Fruit fly (Drosophila melanogaster) whole organism, embryonic: ENCODE measurements around the gene CG46439.
A peak's percentile ranks its signal among the peaks of the same experiment; 100 is the strongest.

Experiments used
- ATbp ChIP-seq: fragments of 200-800 bp; sonication (Bioruptor generic); optimal IDR thresholded peaks from 2 replicates; lab custom pipeline; 2017; ENCODE audit warnings: missing biosample characterization, mild to moderate bottlenecking, missing genetic modification characterization, missing genetic modification reagents
- Atf-2 ChIP-seq: fragments of 200-800 bp; sonication (Bioruptor generic); optimal IDR thresholded peaks from 2 replicates; lab custom pipeline; 2016; ENCODE audit warnings: missing biosample characterization, missing genetic modification characterization
- Bdp1 ChIP-seq: fragments of 200-800 bp; sonication (Bioruptor generic); optimal IDR thresholded peaks from 3 replicates; lab custom pipeline; 2016; ENCODE audit warnings: missing biosample characterization, missing genetic modification characterization
- CG11723 ChIP-seq: fragments of 200-800 bp; sonication (Bioruptor generic); optimal IDR thresholded peaks from 2 replicates; lab custom pipeline; 2017; ENCODE audit warnings: missing biosample characterization, mild to moderate bottlenecking, missing genetic modification characterization
- CG12155 ChIP-seq: fragments of 200-800 bp; sonication (Bioruptor generic); optimal IDR thresholded peaks from 3 replicates; lab custom pipeline; 2016; ENCODE audit warnings: missing biosample characterization, missing genetic modification characterization
- CG13424 ChIP-seq: fragments of 200-800 bp; sonication (Bioruptor generic); optimal IDR thresholded peaks from 2 replicates; lab custom pipeline; 2019; ENCODE audit warnings: missing biosample characterization, mild to moderate bottlenecking, missing genetic modification characterization, moderate library complexity
- CG14710 ChIP-seq: fragments of 200-800 bp; sonication (Bioruptor generic); optimal IDR thresholded peaks from 3 replicates; lab custom pipeline; 2019; ENCODE audit warnings: missing biosample characterization, mild to moderate bottlenecking, missing genetic modification characterization, moderate library complexity
- CG1647 ChIP-seq: fragments of 200-800 bp; sonication (Bioruptor generic); optimal IDR thresholded peaks from 3 replicates; lab custom pipeline; 2016; ENCODE audit warnings: missing biosample characterization, missing genetic modification characterization
- CG16815 ChIP-seq: fragments of 200-800 bp; sonication (Bioruptor generic); optimal IDR thresholded peaks from 3 replicates; lab custom pipeline; 2017; ENCODE audit warnings: missing biosample characterization, mild to moderate bottlenecking, missing genetic modification characterization
- CG18619 ChIP-seq: fragments of 200-800 bp; sonication (Bioruptor generic); optimal IDR thresholded peaks from 3 replicates; lab custom pipeline; 2017; ENCODE audit warnings: missing biosample characterization, mild to moderate bottlenecking, missing genetic modification characterization
- CG2678 ChIP-seq: fragments of 200-800 bp; sonication (Bioruptor generic); optimal IDR thresholded peaks from 3 replicates; lab custom pipeline; 2019; ENCODE audit warnings: missing biosample characterization, mild to moderate bottlenecking, missing genetic modification characterization, moderate library complexity
- CG31224 ChIP-seq: fragments of 200-800 bp; sonication (Bioruptor generic); IDR thresholded peaks from 2 replicates; pipeline ENCODE4 v1.3.6; 2022; ENCODE audit warnings: missing biosample characterization, missing genetic modification characterization
- CG32772 ChIP-seq: fragments of 200-800 bp; sonication (Bioruptor generic); IDR thresholded peaks from 2 replicates; pipeline ENCODE4 v1.3.6; 2022; ENCODE audit warnings: missing biosample characterization, missing genetic modification characterization
- CG3281 ChIP-seq: fragments of 200-800 bp; sonication (Bioruptor generic); optimal IDR thresholded peaks from 3 replicates; lab custom pipeline; 2017; ENCODE audit warnings: missing biosample characterization, mild to moderate bottlenecking, missing genetic modification characterization
- CG33213 ChIP-seq: fragments of 200-800 bp; sonication (Bioruptor generic); optimal IDR thresholded peaks from 3 replicates; lab custom pipeline; 2016; ENCODE audit warnings: missing biosample characterization, missing genetic modification characterization
- CG34376 ChIP-seq: fragments of 200-800 bp; sonication (Bioruptor generic); optimal IDR thresholded peaks from 2 replicates; lab custom pipeline; 2018; ENCODE audit warnings: missing biosample characterization, mild to moderate bottlenecking, missing genetic modification characterization
- CG4404 ChIP-seq: fragments of 200-800 bp; sonication (Bioruptor generic); IDR thresholded peaks from 2 replicates; pipeline ENCODE4 v1.3.6; 2022; ENCODE audit warnings: missing biosample characterization, missing genetic modification characterization
- CG5180 ChIP-seq: fragments of 200-800 bp; sonication (Bioruptor generic); optimal IDR thresholded peaks from 3 replicates; lab custom pipeline; 2017; ENCODE audit warnings: missing biosample characterization, missing genetic modification characterization, mild to moderate bottlenecking, moderate library complexity, missing genetic modification reagents
- CG8089 ChIP-seq: fragments of 200-800 bp; sonication (Bioruptor generic); optimal IDR thresholded peaks from 3 replicates; lab custom pipeline; 2016; ENCODE audit warnings: missing biosample characterization, missing genetic modification characterization
- CG8765 ChIP-seq: fragments of 200-800 bp; sonication (Bioruptor generic); IDR thresholded peaks from 2 replicates; pipeline ENCODE4 v1.3.6; 2022; ENCODE audit warnings: missing biosample characterization, missing genetic modification characterization
- CG9437 ChIP-seq: fragments of 200-800 bp; sonication (Bioruptor generic); optimal IDR thresholded peaks from 2 replicates; lab custom pipeline; 2018; ENCODE audit warnings: missing biosample characterization, mild to moderate bottlenecking, missing genetic modification characterization
- Dek ChIP-seq: fragments of 200-800 bp; sonication (Bioruptor generic); optimal IDR thresholded peaks from 3 replicates; lab custom pipeline; 2019; ENCODE audit warnings: missing biosample characterization, mild to moderate bottlenecking, missing genetic modification characterization, moderate library complexity
- HmgD ChIP-seq: fragments of 200-800 bp; sonication (Bioruptor generic); optimal IDR thresholded peaks from 3 replicates; lab custom pipeline; 2016; ENCODE audit warnings: missing biosample characterization, missing genetic modification characterization
- MBD-R2 ChIP-seq: fragments of 200-800 bp; sonication (Bioruptor generic); IDR thresholded peaks from 2 replicates; pipeline ENCODE4 v1.3.6; 2022; ENCODE audit warnings: missing biosample characterization, missing genetic modification characterization
- NC2α ChIP-seq: fragments of 200-800 bp; sonication (Bioruptor generic); optimal IDR thresholded peaks from 2 replicates; lab custom pipeline; 2016; ENCODE audit warnings: missing biosample characterization, missing genetic modification characterization
- Sry-β ChIP-seq: fragments of 200-800 bp; sonication (Bioruptor generic); optimal IDR thresholded peaks from 2 replicates; lab custom pipeline; 2018; ENCODE audit warnings: missing biosample characterization, mild to moderate bottlenecking, missing genetic modification characterization, moderate library complexity
- Taf1 ChIP-seq: fragments of 200-800 bp; sonication (Bioruptor generic); IDR thresholded peaks from 2 replicates; pipeline ENCODE4 v1.3.6; 2022; ENCODE audit warnings: missing biosample characterization, missing genetic modification characterization
- ara ChIP-seq: fragments of 200-800 bp; sonication (Bioruptor generic); IDR thresholded peaks from 2 replicates; pipeline ENCODE4 v1.3.6; 2022; ENCODE audit warnings: missing biosample characterization, missing genetic modification characterization
- ash1 ChIP-seq: fragments of 200-800 bp; sonication (Bioruptor generic); optimal IDR thresholded peaks from 2 replicates; lab custom pipeline; 2018; ENCODE audit warnings: missing biosample characterization, mild to moderate bottlenecking, missing genetic modification characterization
- bigmax ChIP-seq: fragments of 200-800 bp; sonication (Bioruptor generic); optimal IDR thresholded peaks from 2 replicates; lab custom pipeline; 2018; ENCODE audit warnings: missing biosample characterization, mild to moderate bottlenecking, missing genetic modification characterization
- btn ChIP-seq: fragments of 200-800 bp; sonication (Bioruptor generic); optimal IDR thresholded peaks from 2 replicates; lab custom pipeline; 2016; ENCODE audit warnings: missing biosample characterization, missing genetic modification characterization
- cato ChIP-seq: fragments of 200-800 bp; sonication (Bioruptor generic); optimal IDR thresholded peaks from 2 replicates; lab custom pipeline; 2016; ENCODE audit warnings: missing biosample characterization, missing genetic modification characterization, borderline replicate concordance
- dmrt99B ChIP-seq: fragments of 200-800 bp; sonication (Bioruptor generic); optimal IDR thresholded peaks from 2 replicates; lab custom pipeline; 2018; ENCODE audit warnings: missing biosample characterization, mild to moderate bottlenecking, missing genetic modification characterization, moderate library complexity
- dysf ChIP-seq: fragments of 200-800 bp; sonication (Bioruptor generic); IDR thresholded peaks from 3 replicates; pipeline ENCODE4 v1.3.6; 2022; ENCODE audit warnings: missing biosample characterization, missing genetic modification characterization
- emc ChIP-seq: fragments of 200-800 bp; sonication (Bioruptor generic); optimal IDR thresholded peaks from 2 replicates; lab custom pipeline; 2016; ENCODE audit warnings: missing biosample characterization, missing genetic modification characterization
- exex ChIP-seq: fragments of 200-800 bp; sonication (Bioruptor generic); optimal IDR thresholded peaks from 4 replicates; lab custom pipeline; 2018; ENCODE audit warnings: missing biosample characterization, mild to moderate bottlenecking, missing genetic modification characterization, moderate library complexity
- fru ChIP-seq: fragments of >200 bp; optimal IDR thresholded peaks from 2 replicates; lab custom pipeline; 2017
- gro ChIP-seq: fragments of 200-800 bp; sonication (Bioruptor generic); optimal IDR thresholded peaks from 2 replicates; lab custom pipeline; 2016; ENCODE audit warnings: missing biosample characterization, missing genetic modification characterization
- hb ChIP-seq: fragments of 200-800 bp; sonication (Bioruptor generic); IDR thresholded peaks from 3 replicates; pipeline ENCODE4 v1.3.6; 2022; ENCODE audit warnings: missing biosample characterization, missing genetic modification characterization; ENCODE audit not compliant: partially characterized antibody
- hth ChIP-seq: fragments of >200 bp; optimal IDR thresholded peaks from 2 replicates; lab custom pipeline; 2017; ENCODE audit warnings: inconsistent platforms
- jumu ChIP-seq: fragments of 200-800 bp; sonication (Bioruptor generic); optimal IDR thresholded peaks from 3 replicates; lab custom pipeline; 2016; ENCODE audit warnings: missing biosample characterization, missing genetic modification characterization
- klu ChIP-seq: fragments of 200-800 bp; sonication (Bioruptor generic); IDR thresholded peaks from 2 replicates; pipeline ENCODE4 v1.3.6; 2022; ENCODE audit warnings: missing biosample characterization, missing genetic modification characterization
- mirr ChIP-seq: fragments of 200-800 bp; sonication (Bioruptor generic); optimal IDR thresholded peaks from 3 replicates; lab custom pipeline; 2018; ENCODE audit warnings: missing biosample characterization, mild to moderate bottlenecking, missing genetic modification characterization
- pita ChIP-seq: fragments of 200-800 bp; sonication (Bioruptor generic); optimal IDR thresholded peaks from 2 replicates; lab custom pipeline; 2017; ENCODE audit warnings: missing biosample characterization, mild to moderate bottlenecking, missing genetic modification characterization
- pros ChIP-seq: fragments of 200-800 bp; sonication (Bioruptor generic); optimal IDR thresholded peaks from 3 replicates; lab custom pipeline; 2019; ENCODE audit warnings: missing biosample characterization, mild to moderate bottlenecking, missing genetic modification characterization, moderate library complexity
- pzg ChIP-seq: fragments of 200-800 bp; sonication (Bioruptor generic); optimal IDR thresholded peaks from 3 replicates; lab custom pipeline; 2018; ENCODE audit warnings: missing biosample characterization, mild to moderate bottlenecking, missing genetic modification characterization, moderate library complexity
- run ChIP-seq: fragments of 200-800 bp; sonication (Bioruptor generic); optimal IDR thresholded peaks from 3 replicates; lab custom pipeline; 2018; ENCODE audit warnings: missing biosample characterization, mild to moderate bottlenecking, missing genetic modification characterization
- sima ChIP-seq: fragments of 200-800 bp; sonication (Bioruptor generic); optimal IDR thresholded peaks from 2 replicates; lab custom pipeline; 2016; ENCODE audit warnings: missing biosample characterization, missing genetic modification characterization
- tio ChIP-seq: fragments of 200-800 bp; sonication (Bioruptor generic); optimal IDR thresholded peaks from 2 replicates; lab custom pipeline; 2017; ENCODE audit warnings: missing biosample characterization, missing genetic modification characterization, inconsistent platforms
- trem ChIP-seq: fragments of 200-800 bp; optimal IDR thresholded peaks from 3 replicates; lab custom pipeline; 2019; ENCODE audit warnings: missing biosample characterization, mild to moderate bottlenecking, missing genetic modification characterization, moderate library complexity
- tx ChIP-seq: fragments of 200-800 bp; sonication (Bioruptor generic); optimal IDR thresholded peaks from 2 replicates; lab custom pipeline; 2016; ENCODE audit warnings: missing biosample characterization, missing genetic modification characterization
- vnd ChIP-seq: fragments of 200-800 bp; sonication (Bioruptor generic); IDR thresholded peaks from 3 replicates; pipeline ENCODE4 v1.3.6; 2022; ENCODE audit warnings: missing biosample characterization, missing genetic modification characterization; ENCODE audit not compliant: partially characterized antibody

CG46439 gene

dm6 chr3L:11049414-11049813 lies 46.6 kb downstream of the CG46439 start (continued):
- TF ChIP-seq Atf-2 (no peak), pita (GFP tag; lab: Kevin White, UChicago) (no peak), CG11723 (GFP tag; lab: Kevin White, UChicago) (no peak), vnd (GFP tag; lab: Robert Waterston, UW) (no peak), gro (peak; percentile 55), run (no peak), CG13424 (no peak), cato (no peak), Dek (tag; lab: Kevin White, UChicago) (no peak), ash1 (GFP tag; lab: Kevin White, UChicago) (no peak), CG33213 (GFP tag; lab: Kevin White, UChicago) (no peak), HmgD (GFP tag; lab: Kevin White, UChicago) (no peak), CG9437 (no peak), exex (tag; lab: Kevin White, UChicago) (peak; percentile 91), hb (GFP tag; lab: Robert Waterston, UW) (no peak), tio (GFP tag; lab: Kevin White, UChicago) (no peak), CG8089 (GFP tag; lab: Kevin White, UChicago) (no peak), jumu (GFP tag; lab: Kevin White, UChicago) (no peak), pzg (GFP tag; lab: Kevin White, UChicago) (no peak), Bdp1 (no peak), CG5180 (GFP tag; lab: Kevin White, UChicago) (peak; percentile 51), klu (no peak), CG16815 (GFP tag; lab: Kevin White, UChicago) (no peak), ara (GFP tag; lab: Robert Waterston, UW) (no peak), ATbp (peak; percentile 38), CG34376 (GFP tag; lab: Kevin White, UChicago) (peak; percentile 66), trem (tag; lab: Kevin White, UChicago) (no peak)

dm6 chr3L:11047877-11048276 lies 48.2 kb downstream of the CG46439 start:
- TF ChIP-seq dmrt99B (peak; percentile 54), CG5180 (GFP tag; lab: Kevin White, UChicago) (peak; percentile 66), mirr (GFP tag; lab: Kevin White, UChicago) (peak; percentile 74), tx (GFP tag; lab: Kevin White, UChicago) (peak; percentile 51), CG2678 (tag; lab: Kevin White, UChicago) (peak; percentile 54), CG31224 (peak; percentile 39; the same call in 1 of the 2 replicates), CG3281 (GFP tag; lab: Kevin White, UChicago) (peak; percentile 7), Sry-β (no peak), emc (peak; percentile 40), sima (GFP tag; lab: Kevin White, UChicago) (peak; percentile 24), CG1647 (GFP tag; lab: Kevin White, UChicago) (peak; percentile 54), Taf1 (GFP tag; lab: Robert Waterston, UW) (peak; percentile 64), dysf (GFP tag; lab: Robert Waterston, UW) (peak; percentile 85), CG32772 (GFP tag; lab: Robert Waterston, UW) (peak; percentile 80), fru (lab: Kevin White, UChicago) (no peak), btn (peak; percentile 42), hth (lab: Kevin White, UChicago) (no peak), NC2α (GFP tag; lab: Kevin White, UChicago) (peak; percentile 76), CG18619 (peak; percentile 73), CG14710 (tag; lab: Kevin White, UChicago) (peak; percentile 31), bigmax (no peak), CG9437 (no peak), MBD-R2 (peak; percentile 30; the same call in 1 of the 2 replicates), CG4404 (no peak; the same call in 1 of the 2 replicates), CG12155 (peak; percentile 38), pros (GFP tag; lab: Kevin White, UChicago) (no peak), CG8765 (peak; percentile 60; the same call in 1 of the 2 replicates)
